Fruit fly (Drosophila melanogaster): Measurements from ENCODE around the gene BG642163.

DNA sequence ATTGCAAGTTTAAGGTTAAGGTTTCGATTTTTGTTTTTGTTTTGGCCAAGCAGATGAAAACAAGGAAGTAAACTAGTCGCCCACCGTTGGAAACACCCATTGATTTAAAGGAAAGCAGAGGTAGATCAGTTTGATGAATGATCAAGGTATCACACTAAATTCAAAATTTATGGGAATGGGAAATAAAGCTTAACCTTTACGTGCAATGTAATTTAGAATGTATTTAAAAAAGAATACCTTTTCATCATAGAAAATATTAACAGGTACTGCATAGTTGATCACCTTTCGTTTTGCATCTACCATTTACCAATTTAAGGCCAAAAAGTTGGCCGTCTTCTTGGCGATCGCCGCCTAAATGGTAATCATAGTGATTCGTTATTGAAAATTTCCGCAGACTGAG, 8.1 kb upstream of the BG642163 start:
- no peak for TF ChIP-seq Clk (GFP tag; optimal IDR thresholded peaks at IDR 0.05)
- no peak for TF ChIP-seq Hr96 (GFP tag; optimal IDR thresholded peaks at IDR 0.05)
- TF ChIP-seq CG11617 (GFP tag; optimal IDR thresholded peaks at IDR 0.05): no peak
- no peak for TF ChIP-seq CG1620 (GFP tag; optimal IDR thresholded peaks at IDR 0.05)
- TF ChIP-seq kay (GFP tag; ENCODE audit: borderline replicate concordance): no peak
